Worm (Caenorhabditis elegans): ENCODE measurements around the gene C09B8.8.

ce11 chrX:6010573-6010972, 4.7 kb upstream of the C09B8.8 start, which contains the start of gene C09B8.3:
- TF ChIP-seq tbx-11 (GFP tag; IDR thresholded peaks at IDR 0.05): no peak
- TF ChIP-seq scrt-1 (GFP tag; IDR thresholded peaks at IDR 0.05): no peak
- TF ChIP-seq tra-4 (tag; optimal IDR thresholded peaks at IDR 0.05): no peak
- TF ChIP-seq sea-1 (GFP tag; conservative IDR thresholded peaks at IDR 0.05): no peak
